Worm (Caenorhabditis elegans) whole organism, L4 larva: ENCODE measurements around the gene C39E9.8.

ENCODE experiments used
- F44E2.7 ChIP-seq: fragments of 200-800 bp; sonication (Bioruptor generic); IDR thresholded peaks from 2 replicates; pipeline ENCODE4 v2.1.2; 2022; ENCODE audit warnings: missing genetic modification characterization, missing compliant biosample characterization
- F49E8.2 ChIP-seq: sonication (generic microtip); optimal IDR thresholded peaks from 2 replicates; lab custom pipeline; 2016; ENCODE audit warnings: missing compliant biosample characterization, mild to moderate bottlenecking, missing genetic modification characterization, borderline replicate concordance
- R02D3.7 ChIP-seq: fragments of 150-350 bp; sonication (generic microtip); optimal IDR thresholded peaks from 3 replicates; lab custom pipeline; 2014; ENCODE audit warnings: missing biosample characterization, missing genetic modification characterization
- T26A8.4 ChIP-seq: fragments of 200-800 bp; sonication (Bioruptor generic); IDR thresholded peaks from 2 replicates; pipeline ENCODE4 v1.3.6; 2022; ENCODE audit warnings: missing genetic modification characterization, missing compliant biosample characterization
- ZK337.2 ChIP-seq: fragments of 200-800 bp; sonication (Bioruptor generic); IDR thresholded peaks from 2 replicates; pipeline ENCODE4 v1.3.6; 2022; ENCODE audit warnings: missing genetic modification reagents, missing genetic modification characterization, missing compliant biosample characterization
- arid-1 ChIP-seq: fragments of 200-800 bp; sonication (Bioruptor generic); conservative IDR thresholded peaks from 2 replicates; pipeline ENCODE4 v1.3.6; 2022; ENCODE audit warnings: missing genetic modification reagents, missing genetic modification characterization, missing compliant biosample characterization
- attf-4 ChIP-seq: sonication (generic microtip); optimal IDR thresholded peaks from 3 replicates; lab custom pipeline; 2017; ENCODE audit warnings: missing biosample characterization, missing genetic modification characterization
- ceh-28 ChIP-seq: fragments of 150-350 bp; optimal IDR thresholded peaks from 2 replicates; lab custom pipeline; 2014; ENCODE audit warnings: missing biosample characterization, missing genetic modification reagents, missing genetic modification characterization
- ceh-32 ChIP-seq: sonication (generic microtip); optimal IDR thresholded peaks from 2 replicates; lab custom pipeline; 2016; ENCODE audit warnings: mild to moderate bottlenecking, missing genetic modification characterization, missing compliant biosample characterization; ENCODE audit not compliant: poor library complexity
- ceh-82 ChIP-seq: sonication (generic microtip); optimal IDR thresholded peaks from 2 replicates; lab custom pipeline; 2017; ENCODE audit warnings: missing biosample characterization, missing genetic modification characterization
- ces-1 ChIP-seq: fragments of 150-350 bp; sonication (generic microtip); optimal IDR thresholded peaks from 4 replicates; lab custom pipeline; 2014; ENCODE audit warnings: missing biosample characterization, missing genetic modification reagents, missing genetic modification characterization
- cey-2 ChIP-seq: sonication (generic microtip); optimal IDR thresholded peaks from 3 replicates; lab custom pipeline; 2017; ENCODE audit warnings: missing genetic modification characterization, mild to moderate bottlenecking, missing compliant biosample characterization, antibody characterized with exemption, borderline replicate concordance; ENCODE audit not compliant: insufficient read depth
- ctbp-1 ChIP-seq: fragments of 200-800 bp; sonication (Bioruptor generic); IDR thresholded peaks from 2 replicates; pipeline ENCODE4 v1.3.6; 2022; ENCODE audit warnings: missing genetic modification reagents, missing genetic modification characterization, missing compliant biosample characterization
- duxl-1 ChIP-seq: sonication (generic microtip); optimal IDR thresholded peaks from 2 replicates; lab custom pipeline; 2016; ENCODE audit warnings: mild to moderate bottlenecking, missing genetic modification characterization, moderate library complexity, missing compliant biosample characterization; ENCODE audit not compliant: poor library complexity
- dve-1 ChIP-seq: sonication (generic microtip); optimal IDR thresholded peaks from 2 replicates; lab custom pipeline; 2017; ENCODE audit warnings: antibody characterized with exemption, mild to moderate bottlenecking, missing genetic modification characterization, missing compliant biosample characterization; ENCODE audit not compliant: insufficient read depth
- fkh-10 ChIP-seq: fragments of 150-350 bp; optimal IDR thresholded peaks from 2 replicates; lab custom pipeline; 2014; ENCODE audit warnings: missing biosample characterization, missing genetic modification reagents, missing genetic modification characterization
- hif-1 ChIP-seq, 2 experiments: sonication (generic microtip); optimal IDR thresholded peaks; 2 replicates each; lab custom pipeline; 2016 to 2017; ENCODE audit warnings: missing compliant biosample characterization in 2 of 2, missing genetic modification characterization in 2 of 2, missing genetic modification reagents in 2 of 2, missing genotype in 2 of 2, mild to moderate bottlenecking in 1 of 2
- hmg-1.1 ChIP-seq: fragments of 200-800 bp; sonication (Bioruptor generic); IDR thresholded peaks from 2 replicates; pipeline ENCODE4 v1.3.6; 2022; ENCODE audit warnings: missing genetic modification reagents, missing genetic modification characterization, missing compliant biosample characterization
- lin-38 ChIP-seq: fragments of 200-800 bp; sonication (Bioruptor generic); IDR thresholded peaks from 2 replicates; pipeline ENCODE4 v1.3.6; 2022; ENCODE audit warnings: missing genetic modification reagents, missing genetic modification characterization, missing compliant biosample characterization
- lin-39 ChIP-seq: fragments of 150-350 bp; optimal IDR thresholded peaks from 2 replicates; lab custom pipeline; 2014; ENCODE audit warnings: missing biosample characterization, missing genetic modification reagents, missing genetic modification characterization
- lir-3 ChIP-seq: sonication (generic microtip); optimal IDR thresholded peaks from 2 replicates; lab custom pipeline; 2016; ENCODE audit warnings: mild to moderate bottlenecking, missing genetic modification characterization, missing compliant biosample characterization
- madf-5 ChIP-seq, 2 experiments: fragments of 200-800 bp; sonication (Bioruptor generic); IDR thresholded peaks; 2 replicates each; pipeline ENCODE4 v1.3.6; 2022; ENCODE audit warnings: missing compliant biosample characterization in 2 of 2, missing genetic modification characterization in 2 of 2
- mdt-29 ChIP-seq: fragments of 200-800 bp; sonication (Bioruptor generic); IDR thresholded peaks from 2 replicates; pipeline ENCODE4 v1.3.6; 2022; ENCODE audit warnings: missing genetic modification reagents, missing genetic modification characterization, missing compliant biosample characterization
- mes-2 ChIP-seq: sonication (generic microtip); optimal IDR thresholded peaks from 2 replicates; lab custom pipeline; 2016; ENCODE audit warnings: missing genotype, mild to moderate bottlenecking, missing genetic modification characterization, missing compliant biosample characterization; ENCODE audit not compliant: poor library complexity, severe bottlenecking
- mxl-2 ChIP-seq: fragments of 200-800 bp; sonication (Bioruptor generic); conservative IDR thresholded peaks from 2 replicates; pipeline ENCODE4 v1.3.6; 2022; ENCODE audit warnings: missing genetic modification reagents, missing genetic modification characterization, missing compliant biosample characterization
- mxl-3 ChIP-seq: fragments of 200-800 bp; sonication (Bioruptor generic); optimal IDR thresholded peaks from 2 replicates; lab custom pipeline; 2018; ENCODE audit warnings: mild to moderate bottlenecking, missing genetic modification characterization, missing compliant biosample characterization
- nhr-10 ChIP-seq: fragments of 150-350 bp; optimal IDR thresholded peaks from 2 replicates; lab custom pipeline; 2014; ENCODE audit warnings: missing biosample characterization, missing genetic modification characterization
- nhr-111 ChIP-seq: fragments of 200-800 bp; sonication (Bioruptor generic); optimal IDR thresholded peaks from 2 replicates; lab custom pipeline; 2018; ENCODE audit warnings: mild to moderate bottlenecking, missing genetic modification characterization, missing compliant biosample characterization
- nhr-28 ChIP-seq: fragments of 150-350 bp; optimal IDR thresholded peaks from 2 replicates; lab custom pipeline; 2014; ENCODE audit warnings: missing biosample characterization, missing genetic modification characterization
- nhr-6 ChIP-seq: fragments of 150-350 bp; optimal IDR thresholded peaks from 2 replicates; lab custom pipeline; 2014; ENCODE audit warnings: missing biosample characterization, missing genetic modification characterization
- nhr-77 ChIP-seq: fragments of 150-350 bp; optimal IDR thresholded peaks from 2 replicates; lab custom pipeline; 2014; ENCODE audit warnings: missing biosample characterization, missing genetic modification characterization
- pha-4 ChIP-seq, 2 experiments: fragments of 150-350 bp in 1 of 2; fragments of 200-800 bp in 1 of 2; sonication (Bioruptor generic) in 1 of 2; IDR thresholded peaks in 1 of 2; optimal IDR thresholded peaks in 1 of 2; 2 replicates each; pipeline versions ENCODE4 v1.3.6 to Lab custom; 2014 to 2022; ENCODE audit warnings: missing genetic modification characterization in 2 of 2, missing genetic modification reagents in 2 of 2, missing biosample characterization in 1 of 2, missing compliant biosample characterization in 1 of 2
- saeg-2 ChIP-seq: fragments of 200-800 bp; sonication (Bioruptor generic); IDR thresholded peaks from 2 replicates; pipeline ENCODE4 v1.3.6; 2022; ENCODE audit warnings: missing genetic modification reagents, missing genetic modification characterization, missing compliant biosample characterization
- sdz-12 ChIP-seq: fragments of 200-800 bp; sonication (Bioruptor generic); optimal IDR thresholded peaks from 2 replicates; lab custom pipeline; 2018; ENCODE audit warnings: mild to moderate bottlenecking, missing genetic modification characterization, missing compliant biosample characterization
- snpc-1.2 ChIP-seq: fragments of 200-800 bp; sonication (Bioruptor generic); IDR thresholded peaks from 2 replicates; pipeline ENCODE4 v1.3.6; 2022; ENCODE audit warnings: missing genetic modification reagents, missing genetic modification characterization, missing compliant biosample characterization
- snpc-4 ChIP-seq: fragments of 150-350 bp; optimal IDR thresholded peaks from 2 replicates; lab custom pipeline; 2014; ENCODE audit warnings: missing biosample characterization, missing genetic modification characterization
- spr-3 ChIP-seq: fragments of 200-800 bp; sonication (Bioruptor generic); optimal IDR thresholded peaks from 2 replicates; lab custom pipeline; 2018; ENCODE audit warnings: mild to moderate bottlenecking, missing genetic modification characterization, missing compliant biosample characterization
- tag-97 ChIP-seq: fragments of 200-800 bp; sonication (Bioruptor generic); IDR thresholded peaks from 2 replicates; pipeline ENCODE4 v1.3.6; 2022; ENCODE audit warnings: missing genetic modification characterization, missing compliant biosample characterization
- unc-130 ChIP-seq: sonication (generic microtip); optimal IDR thresholded peaks from 2 replicates; lab custom pipeline; 2016; ENCODE audit warnings: missing genetic modification reagents, missing genetic modification characterization, missing compliant biosample characterization
- zag-1 ChIP-seq: fragments of 150-350 bp; optimal IDR thresholded peaks from 2 replicates; lab custom pipeline; 2014; ENCODE audit warnings: missing biosample characterization, missing genetic modification characterization
- zfp-3 ChIP-seq: fragments of 200-800 bp; sonication (Bioruptor generic); conservative IDR thresholded peaks from 2 replicates; pipeline ENCODE4 v1.3.6; 2022; ENCODE audit warnings: missing genetic modification reagents, missing genetic modification characterization, missing compliant biosample characterization

C39E9.8 gene

ce11 chrIV:13098652-13099051 lies 19.4 kb downstream of the C39E9.8 start, which contains the start of the genes dli-1, tin-9.2 and exos-4.1 (continued):
- TF ChIP-seq lir-3 (tag; lab: Kevin White, UChicago) = no peak
- TF ChIP-seq snpc-1.2 (GFP tag; lab: Robert Waterston, UW) = peak; percentile 80
- TF ChIP-seq nhr-111 (GFP tag; lab: Kevin White, UChicago) = no peak
- TF ChIP-seq cey-2 = no peak
- no peak for TF ChIP-seq spr-3 (GFP tag; lab: Kevin White, UChicago)
- peak; percentile 42 for TF ChIP-seq nhr-6 (tag; lab: Kevin White, UChicago)
- TF ChIP-seq unc-130 (GFP tag; lab: Kevin White, UChicago) = peak; percentile 28
- TF ChIP-seq mxl-2 = no peak
- peak; percentile 81 for TF ChIP-seq lin-38 (GFP tag; lab: Robert Waterston, UW)
- TF ChIP-seq ces-1 = peak; percentile 3
- peak in 1 of 2 experiments; percentile 15 for TF ChIP-seq hif-1 (tag; optimal IDR thresholded peaks at IDR 0.05; lab: Kevin White, UChicago)
- TF ChIP-seq duxl-1 (tag; lab: Kevin White, UChicago) = peak; percentile 33
- no peak for TF ChIP-seq nhr-10 (tag; lab: Kevin White, UChicago)
- TF ChIP-seq ceh-32 (tag; lab: Kevin White, UChicago) = no peak
- TF ChIP-seq T26A8.4 (GFP tag; lab: Robert Waterston, UW) = no peak
- TF ChIP-seq zfp-3 (GFP tag; lab: Robert Waterston, UW) = no peak
- peak; percentile 80 for TF ChIP-seq mes-2 (tag; lab: Kevin White, UChicago)
- TF ChIP-seq madf-5 (GFP tag; IDR thresholded peaks at IDR 0.05; lab: Robert Waterston, UW) = no peak
- no peak for TF ChIP-seq nhr-28 (tag; lab: Kevin White, UChicago)
- TF ChIP-seq ZK337.2 (GFP tag; lab: Robert Waterston, UW) = no peak
- peak; percentile 65 for TF ChIP-seq hmg-1.1 (GFP tag; lab: Robert Waterston, UW)
- no peak for TF ChIP-seq R02D3.7 (tag; lab: Kevin White, UChicago)
- no peak for TF ChIP-seq ceh-28 (tag; lab: Kevin White, UChicago)
- TF ChIP-seq dve-1 = peak; percentile 44
- TF ChIP-seq nhr-77 = no peak
- no peak for TF ChIP-seq mxl-3 (GFP tag; lab: Kevin White, UChicago)
- no peak for TF ChIP-seq tag-97

ce11 chrIV:13100415-13100814 lies 21.2 kb downstream of the C39E9.8 start, which contains the start of gene fask-1:
Gene fask-1 (plus strand): TSS chrIV:13100715.
- TF ChIP-seq tag-97 = no peak
- 0 out of 2 replicates have a peak, but pooled peaks have one; percentile 39 for TF ChIP-seq lin-38 (GFP tag; lab: Robert Waterston, UW)

- no peak for TF ChIP-seq snpc-4 (tag; lab: Kevin White, UChicago)
- no peak for TF ChIP-seq F44E2.7 (GFP tag; lab: Robert Waterston, UW)
- no peak for TF ChIP-seq nhr-10 (tag; lab: Kevin White, UChicago)
- TF ChIP-seq fkh-10 (GFP tag; lab: Kevin White, UChicago) = no peak
- TF ChIP-seq mxl-2 = no peak
- no peak for TF ChIP-seq lin-39
- TF ChIP-seq saeg-2 (GFP tag; lab: Robert Waterston, UW) = no peak
- no peak for TF ChIP-seq unc-130 (GFP tag; lab: Kevin White, UChicago)
- no peak for TF ChIP-seq attf-4
- TF ChIP-seq ceh-82 (tag; lab: Kevin White, UChicago) = no peak
- no peak for TF ChIP-seq zag-1
- TF ChIP-seq pha-4 (GFP tag; IDR thresholded peaks at IDR 0.05; lab: Robert Waterston, UW) = no peak
- TF ChIP-seq pha-4 (tag; optimal IDR thresholded peaks at IDR 0.05; lab: Kevin White, UChicago) = no peak
- TF ChIP-seq ceh-32 (tag; lab: Kevin White, UChicago) = no peak
- TF ChIP-seq arid-1 = no peak
- TF ChIP-seq ctbp-1 = no peak
- TF ChIP-seq cey-2 = no peak
- no peak for TF ChIP-seq F49E8.2
- TF ChIP-seq sdz-12 (GFP tag; lab: Kevin White, UChicago) = no peak
- no peak for TF ChIP-seq mdt-29
- TF ChIP-seq, all 104 proteins: peak for 0
Observed at ce11 chrIV:13104900-13105299, 25.7 kb downstream of the C39E9.8 start, which contains the start of gene rde-11. Gene rde-11 (plus strand): TSS chrIV:13105200.
